Worm (Caenorhabditis elegans): Measurements from ENCODE around the gene luc-7L.

DNA sequence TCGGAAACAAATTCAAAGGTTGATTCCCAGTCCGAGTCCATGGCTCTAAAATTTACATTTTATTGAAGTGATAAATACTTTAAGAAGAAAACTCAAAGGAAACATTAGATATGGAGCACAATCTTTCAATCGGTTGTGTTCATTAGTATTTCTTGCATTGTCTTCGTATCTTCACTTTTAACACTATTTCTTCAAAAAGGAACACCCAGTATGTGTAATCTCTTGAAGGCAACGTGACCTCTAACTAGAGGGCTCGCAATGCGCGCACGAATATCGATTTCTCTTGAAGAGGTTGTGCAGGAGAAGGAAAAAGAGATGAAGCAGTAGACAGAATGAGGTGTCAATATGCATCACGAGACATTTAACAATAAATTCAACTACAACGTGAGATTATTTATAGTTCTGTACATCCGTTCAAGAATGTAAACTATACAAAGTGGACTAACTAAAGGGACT, 47.9 kb upstream of the luc-7L start, which contains the start of the genes B0228.6 and B0228.1:
- no peak for TF ChIP-seq him-1 (tag; optimal IDR thresholded peaks at IDR 0.05)
- no peak for TF ChIP-seq W03F9.2 (tag; optimal IDR thresholded peaks at IDR 0.05)
- TF ChIP-seq dao-5 (tag; optimal IDR thresholded peaks at IDR 0.05), result no peak
